Worm (Caenorhabditis elegans) whole organism, early embryonic: ENCODE measurements around the gene tap-1.

Source experiments
- ama-1 ChIP-seq: fragments of 150-350 bp; optimal IDR thresholded peaks from 2 replicates; lab custom pipeline; 2014
- tra-4 ChIP-seq: sonication (generic microtip); optimal IDR thresholded peaks from 2 replicates; lab custom pipeline; 2017; ENCODE audit warnings: missing genetic modification characterization, missing compliant biosample characterization

DNA sequence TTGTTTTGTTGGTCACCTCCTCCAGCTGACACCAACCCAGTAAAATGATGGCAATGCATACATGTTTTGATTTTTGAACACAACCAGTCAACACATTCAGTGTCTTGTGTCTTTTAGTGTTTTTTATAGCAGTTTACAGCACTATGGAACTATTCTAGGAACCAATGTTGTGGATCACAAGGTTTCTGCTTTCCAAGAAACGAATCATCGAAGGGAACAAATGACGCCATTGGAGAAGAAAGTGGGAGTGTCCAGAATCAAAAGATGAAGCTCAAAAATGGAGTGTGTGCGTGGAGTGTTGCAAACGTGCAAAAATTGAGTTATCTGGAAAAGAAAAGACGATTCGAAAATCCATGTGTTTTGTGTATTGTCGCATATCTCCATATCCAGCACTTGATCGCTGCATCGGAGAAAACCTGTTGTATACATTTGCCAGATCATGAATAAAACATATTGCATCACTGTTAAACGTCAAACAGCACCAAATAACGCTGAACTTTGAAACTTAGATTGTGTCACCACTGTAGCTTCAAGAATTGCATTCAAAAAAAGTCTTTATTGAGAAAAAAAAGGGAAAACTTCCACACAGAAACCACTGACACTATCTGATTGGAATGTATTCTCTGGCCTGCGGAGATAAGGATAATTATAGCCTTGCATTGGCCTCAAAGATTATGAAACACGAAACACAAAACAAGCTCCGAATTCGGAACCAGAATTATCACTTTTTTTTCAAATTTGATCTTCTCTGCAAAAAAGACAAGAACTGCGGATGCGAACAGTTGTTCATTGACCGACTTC lies 26.9 kb upstream of the tap-1 start:
- no peak for TF ChIP-seq tra-4
- no peak for TF ChIP-seq ama-1 (lab: Kevin White, UChicago)
